Worm (Caenorhabditis elegans) whole organism, L3 larva: Measurements from ENCODE around the gene ser-1.

Experiments
- elt-3 ChIP-seq, 3 experiments: fragments of 150-350 bp in 1 of 3; sonication (generic microtip) in 2 of 3; optimal IDR thresholded peaks; 2 replicates in 2 of 3; 4 replicates in 1 of 3; lab custom pipeline; 2014 to 2017; ENCODE audit warnings: missing biosample characterization in 3 of 3, missing genetic modification characterization in 3 of 3
- fos-1 ChIP-seq: fragments of 150-350 bp; optimal IDR thresholded peaks from 2 replicates; lab custom pipeline; 2014; ENCODE audit warnings: missing biosample characterization, missing genetic modification characterization
- jun-1 ChIP-seq: fragments of 150-350 bp; optimal IDR thresholded peaks from 2 replicates; lab custom pipeline; 2014; ENCODE audit warnings: missing biosample characterization, missing genetic modification reagents, missing genetic modification characterization
- lin-39 ChIP-seq: fragments of 150-350 bp; optimal IDR thresholded peaks from 2 replicates; lab custom pipeline; 2018; ENCODE audit warnings: missing biosample characterization, missing genetic modification reagents, missing genetic modification characterization
- mml-1 ChIP-seq: fragments of 150-350 bp; sonication (generic microtip); optimal IDR thresholded peaks from 3 replicates; lab custom pipeline; 2014; ENCODE audit warnings: missing biosample characterization, missing genetic modification characterization
- nhr-11 ChIP-seq: fragments of 150-350 bp; optimal IDR thresholded peaks from 2 replicates; lab custom pipeline; 2014; ENCODE audit warnings: missing biosample characterization, missing genetic modification characterization
- nhr-23 ChIP-seq: fragments of 150-350 bp; optimal IDR thresholded peaks from 2 replicates; lab custom pipeline; 2014; ENCODE audit warnings: missing biosample characterization, missing genetic modification reagents, missing genetic modification characterization
- nhr-25 ChIP-seq: sonication (generic microtip); optimal IDR thresholded peaks from 2 replicates; lab custom pipeline; 2017; ENCODE audit warnings: missing biosample characterization, missing genetic modification characterization
- nhr-28 ChIP-seq: fragments of 150-350 bp; optimal IDR thresholded peaks from 2 replicates; lab custom pipeline; 2014; ENCODE audit warnings: missing biosample characterization, missing genetic modification characterization
- nhr-77 ChIP-seq: fragments of 150-350 bp; optimal IDR thresholded peaks from 2 replicates; lab custom pipeline; 2014; ENCODE audit warnings: missing biosample characterization, missing genetic modification characterization
- unc-62 ChIP-seq: fragments of 150-350 bp; sonication (generic microtip); optimal IDR thresholded peaks from 4 replicates; lab custom pipeline; 2014; ENCODE audit warnings: missing biosample characterization, missing genetic modification reagents, missing genetic modification characterization

- TF ChIP-seq elt-3 (tag; optimal IDR thresholded peaks at IDR 0.05; lab: Kevin White, UChicago) (no peak), unc-62 (GFP tag; lab: Kevin White, UChicago) (no peak), nhr-11 (tag; lab: Kevin White, UChicago) (no peak), nhr-23 (no peak), nhr-77 (no peak), jun-1 (tag; lab: Kevin White, UChicago) (no peak), lin-39 (no peak), nhr-25 (tag; lab: Kevin White, UChicago) (no peak), nhr-28 (tag; lab: Kevin White, UChicago) (no peak), mml-1 (tag; lab: Kevin White, UChicago) (no peak), fos-1 (tag; lab: Kevin White, UChicago) (no peak)
Measured at ce11 chrX:16540374-16540773, 39.2 kb upstream of the ser-1 start, which contains the start of gene osm-1.
